Fruit fly (Drosophila melanogaster) S2 (cell line): ENCODE results near the gene CG14120.
A peak's percentile ranks its signal among the peaks of the same experiment; 100 is the strongest.

ENCODE experiments used
- CG8478 ChIP-seq: fragments of >200 bp; optimal IDR thresholded peaks from 2 replicates; lab custom pipeline; 2018
- CTCF ChIP-seq, 2 experiments: fragments of >200 bp; optimal IDR thresholded peaks; 2 replicates each; lab custom pipeline; 2018

The CG14120 gene

DNA sequence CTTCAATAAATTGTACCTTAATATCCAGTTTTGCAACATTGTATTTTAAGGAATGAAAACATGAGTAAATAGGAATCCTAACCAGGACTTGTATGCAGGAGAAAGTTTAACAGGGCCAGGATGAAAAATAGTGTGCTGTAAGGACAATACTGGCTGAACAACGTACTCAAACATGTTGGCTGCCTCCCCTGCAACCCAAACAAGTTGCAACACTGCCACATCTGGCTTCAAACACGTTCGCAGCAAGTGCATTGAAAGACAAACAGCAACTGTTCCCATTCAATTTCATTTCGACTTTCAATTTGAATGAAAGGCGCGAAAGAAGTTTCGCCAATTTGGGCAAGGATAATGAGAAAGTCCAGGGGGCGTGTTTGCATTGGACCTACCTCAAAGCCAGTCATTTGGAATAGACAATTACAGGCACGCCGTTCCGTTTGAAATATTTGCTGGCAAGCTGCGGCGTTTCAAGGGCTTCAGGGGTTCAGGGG is 16.8 kb upstream of the CG14120 start:
- no peak for TF ChIP-seq CG8478
- TF ChIP-seq CTCF (optimal IDR thresholded peaks at IDR 0.05; lab: Kevin White, UChicago): no peak

DNA sequence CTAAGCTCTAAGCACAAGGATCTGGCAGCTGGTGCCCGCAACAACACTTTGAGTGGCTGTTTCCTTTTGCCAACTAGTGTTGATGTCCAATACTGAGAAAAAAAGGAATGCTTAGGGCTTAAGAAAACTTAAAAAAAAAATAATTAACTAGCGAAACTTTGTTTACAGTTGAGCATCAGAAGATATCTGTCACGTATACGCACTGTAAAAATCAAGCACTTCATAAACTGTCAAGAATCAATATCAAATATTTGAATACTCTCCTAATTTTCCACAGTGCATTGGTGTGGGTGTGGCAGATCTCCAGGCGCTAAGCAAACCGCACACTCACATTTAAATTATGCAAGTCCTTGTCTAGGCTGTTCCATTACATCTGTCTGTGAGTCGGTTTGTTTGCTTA is 10.6 kb upstream of the CG14120 start:
- TF ChIP-seq CG8478 (no peak), CTCF (optimal IDR thresholded peaks at IDR 0.05; lab: Kevin White, UChicago) (no peak)

DNA sequence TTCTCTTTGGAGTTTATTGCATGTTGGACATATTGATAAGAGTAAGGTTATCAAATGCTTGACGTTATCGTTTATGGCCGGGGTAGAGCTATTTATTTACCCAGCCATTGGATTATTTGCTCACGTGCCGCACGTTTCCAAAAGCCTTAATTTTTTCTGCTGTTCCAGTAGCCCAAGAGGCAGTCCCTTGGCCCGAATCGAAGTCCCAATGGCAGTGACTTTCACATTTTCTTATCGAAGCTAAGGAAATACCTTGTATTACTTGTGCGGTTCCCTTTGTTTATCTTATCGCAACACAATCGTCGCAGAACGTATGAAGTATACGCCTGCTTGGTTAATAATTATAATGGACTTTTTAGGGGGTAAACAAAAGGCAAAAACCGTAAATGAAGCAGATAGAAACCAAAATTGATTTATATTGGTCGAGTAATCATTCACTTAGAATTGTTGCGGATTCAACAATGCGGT is 4.5 kb downstream of the CG14120 start, which contains the start of gene CG43894:
CG43894 (plus strand) TSS at position 418 of the 468 bp plus-strand sequence.
- TF ChIP-seq CTCF (optimal IDR thresholded peaks at IDR 0.05; lab: Kevin White, UChicago) (no peak), CG8478 (no peak)

DNA sequence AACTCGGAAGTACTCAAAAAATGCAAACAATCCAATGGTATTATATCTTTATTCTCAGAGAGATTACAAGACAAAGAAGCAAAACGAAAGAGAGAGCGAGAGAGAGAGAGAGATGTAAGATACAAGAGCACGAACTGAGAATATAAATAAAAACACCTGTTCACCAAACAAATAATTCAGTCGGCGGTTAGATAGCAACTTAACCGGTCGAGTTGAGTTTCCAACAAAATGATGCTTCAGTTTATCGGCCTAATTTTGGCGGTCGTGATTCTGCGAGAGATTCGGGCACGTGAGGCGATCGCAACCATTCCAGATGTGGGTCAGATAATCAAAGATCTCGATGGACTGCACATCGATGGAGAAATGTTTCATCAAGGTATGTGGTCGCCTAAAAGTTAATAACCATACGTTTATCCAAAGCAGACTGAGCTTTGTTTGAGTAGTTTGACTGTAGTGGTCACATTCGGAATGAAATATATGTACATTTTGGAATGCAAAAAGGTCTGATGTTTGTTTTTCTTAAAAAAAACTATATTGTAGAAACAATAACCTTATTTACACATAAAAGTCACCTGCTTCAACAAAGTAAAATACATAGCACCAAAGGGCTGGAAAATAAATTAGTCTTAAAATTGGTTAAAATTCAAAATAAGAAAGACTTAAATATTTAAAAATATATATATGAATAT is 7.8 kb downstream of the CG14120 start, which contains the start of gene CG14118:
CG14118 (plus strand) TSS at position 174 of the 689 bp plus-strand sequence.
- no peak for TF ChIP-seq CG8478

DNA sequence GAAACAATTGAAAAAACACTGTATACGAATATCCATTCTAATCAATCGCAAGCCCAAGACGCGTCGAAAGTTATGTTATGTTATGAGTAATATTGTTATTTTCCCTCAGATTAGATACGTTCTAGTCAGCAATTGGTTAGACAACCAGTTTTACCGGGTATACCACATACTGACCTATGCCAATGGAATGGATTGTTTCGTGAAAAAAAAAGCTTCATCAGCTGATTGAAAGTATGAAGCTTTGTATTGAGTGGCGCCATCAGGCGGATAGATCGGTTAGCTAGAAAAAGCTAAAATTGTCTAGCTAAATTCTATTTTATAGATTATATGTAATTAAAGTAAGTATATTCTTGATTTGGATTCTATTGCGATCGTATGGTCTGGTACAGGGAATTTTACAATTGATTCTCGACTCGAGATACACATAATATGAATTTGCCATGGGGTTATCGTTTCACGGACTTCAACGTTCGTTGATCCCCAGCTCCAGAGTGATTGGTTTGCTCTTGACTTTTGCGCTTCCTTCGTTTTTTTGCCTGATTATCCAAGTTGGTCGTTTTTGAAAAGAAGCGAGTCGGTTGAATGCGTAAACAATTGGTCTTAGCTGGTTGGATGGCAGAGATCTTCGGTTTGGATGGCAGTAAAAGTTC is 17.9 kb downstream of the CG14120 start, which contains the start of gene CG12520:
CG12520 (minus strand) TSS at position 159 of the 650 bp plus-strand sequence.
- TF ChIP-seq CG8478 (no peak), CTCF (optimal IDR thresholded peaks at IDR 0.05; lab: Kevin White, UChicago) (peak in 1 of 2 experiments; percentile 50)

DNA sequence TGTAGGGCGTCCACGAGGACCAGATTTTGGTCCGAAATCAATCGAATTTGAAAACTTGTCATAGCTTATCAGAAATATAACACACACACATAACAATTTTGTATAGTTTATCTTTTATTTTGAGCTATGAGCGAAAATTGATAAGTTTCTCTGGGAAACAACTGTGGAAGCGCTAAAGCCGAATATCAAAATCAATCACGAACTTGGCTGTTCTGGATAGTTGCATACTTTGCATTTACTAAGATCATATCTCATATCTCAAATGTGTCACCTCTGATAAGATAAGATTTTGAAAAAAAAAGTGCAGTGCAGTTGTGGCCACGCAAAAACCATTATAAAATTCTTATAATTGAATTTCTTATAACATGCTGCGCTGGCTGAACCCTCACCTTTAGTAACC is 18.8 kb downstream of the CG14120 start, which contains the start of gene CG32117:
CG32117 (minus strand) TSS at position 101 of the 400 bp plus-strand sequence.
- TF ChIP-seq CG8478: no peak
- no peak for TF ChIP-seq CTCF (optimal IDR thresholded peaks at IDR 0.05; lab: Kevin White, UChicago)

DNA sequence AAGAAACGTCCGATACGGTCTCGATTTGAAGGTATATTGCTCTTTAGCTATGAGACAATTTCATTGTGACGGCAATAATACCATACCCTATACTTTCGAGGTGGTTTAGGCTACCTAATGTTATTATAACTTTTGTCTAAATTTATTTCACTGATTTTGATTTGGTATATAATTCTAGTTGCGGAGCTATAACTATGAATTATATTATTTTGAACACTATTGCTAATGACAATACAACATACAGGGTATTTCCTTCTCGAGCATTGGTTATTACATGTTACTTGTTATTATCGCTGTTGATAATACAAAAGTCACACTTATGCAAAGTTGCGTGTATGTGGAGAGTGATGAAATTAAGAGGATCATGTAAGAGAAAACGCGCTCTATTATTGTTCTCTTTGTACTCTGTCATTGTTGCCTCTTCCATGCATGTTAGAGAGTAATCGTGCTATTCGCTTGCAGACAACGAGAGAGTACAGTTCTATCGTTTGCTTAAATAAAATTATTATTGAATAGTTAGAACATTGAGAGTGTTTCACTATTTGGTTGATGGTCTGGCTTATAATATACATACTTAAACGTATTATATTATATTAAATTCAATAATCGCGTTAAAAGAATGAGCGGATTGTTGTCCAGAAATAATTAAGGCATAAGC is 28.9 kb downstream of the CG14120 start, which contains the start of gene CG32115:
CG32115 (minus strand) TSS at position 38 of the 658 bp plus-strand sequence.
- TF ChIP-seq CTCF (optimal IDR thresholded peaks at IDR 0.05; lab: Kevin White, UChicago): no peak
- no peak for TF ChIP-seq CG8478

DNA sequence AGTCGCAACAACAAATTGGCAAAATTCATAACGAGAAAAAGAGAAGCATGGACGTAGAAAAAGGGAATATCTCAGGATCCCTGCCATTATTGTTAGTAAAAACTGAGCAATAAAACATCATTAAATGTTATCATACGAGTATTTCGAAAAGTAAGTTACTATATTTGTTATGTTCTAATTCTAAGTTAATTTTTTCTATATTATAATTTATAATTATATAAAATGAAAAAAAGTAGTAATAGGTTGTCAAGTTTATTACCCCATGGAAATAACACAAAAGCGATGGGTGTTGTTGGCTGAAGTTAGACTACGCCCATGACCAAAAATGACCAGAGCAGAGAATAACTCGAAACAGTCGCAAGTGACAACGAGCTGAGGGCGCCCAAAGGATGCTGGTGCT is 30.6 kb downstream of the CG14120 start:
- no peak for TF ChIP-seq CG8478
- no peak for TF ChIP-seq CTCF (optimal IDR thresholded peaks at IDR 0.05; lab: Kevin White, UChicago)
